Worm (Caenorhabditis elegans) whole organism, midembryonic: ENCODE results near the gene fbxa-83.

Experiments used
- flt-1 ChIP-seq: fragments of 200-800 bp; sonication (Bioruptor generic); IDR thresholded peaks from 2 replicates; pipeline ENCODE4 v1.3.6; 2022; ENCODE audit warnings: missing genetic modification characterization, missing compliant biosample characterization
- med-1 ChIP-seq: sonication (generic microtip); optimal IDR thresholded peaks from 2 replicates; lab custom pipeline; 2017; ENCODE audit warnings: missing genetic modification characterization, mild to moderate bottlenecking, missing compliant biosample characterization, antibody characterized with exemption, missing genetic modification reagents; ENCODE audit not compliant: insufficient read depth
- ref-1 ChIP-seq: fragments of 200-800 bp; sonication (Bioruptor generic); conservative IDR thresholded peaks from 2 replicates; pipeline ENCODE4 v1.3.6; 2022; ENCODE audit warnings: missing genetic modification reagents, missing genetic modification characterization, missing compliant biosample characterization

- no peak for TF ChIP-seq med-1 (GFP tag; lab: Kevin White, UChicago)
- TF ChIP-seq flt-1 (GFP tag; lab: Robert Waterston, UW): no peak
- no peak for TF ChIP-seq ref-1 (GFP tag; lab: Robert Waterston, UW)
Measured at ce11 chrIV:14337757-14338156, 11.6 kb upstream of the fbxa-83 start, which contains the start of gene Y67A10A.2.
